Worm (Caenorhabditis elegans): ENCODE data around the gene R04B5.11.

Gene R04B5.11

ce11 chrV:10091152-10091551, at the start of gene R04B5.11:
R04B5.11 (minus strand) TSS chrV:10091252.
- TF ChIP-seq ztf-23 (GFP tag; IDR thresholded peaks at IDR 0.05) (no peak), T22C8.4 (GFP tag; IDR thresholded peaks at IDR 0.05) (no peak), ref-1 (GFP tag; conservative IDR thresholded peaks at IDR 0.05) (no peak), ztf-29 (GFP tag; IDR thresholded peaks at IDR 0.05) (no peak), flt-1 (GFP tag; IDR thresholded peaks at IDR 0.05) (no peak), klf-2 (GFP tag; conservative IDR thresholded peaks at IDR 0.05) (no peak), cog-1 (tag; optimal IDR thresholded peaks at IDR 0.05) (no peak), med-1 (GFP tag; optimal IDR thresholded peaks at IDR 0.05; ENCODE audit: insufficient read depth) (no peak), tab-1 (GFP tag; IDR thresholded peaks at IDR 0.05) (no peak)

ce11 chrV:10134077-10134693, 43.1 kb upstream of the R04B5.11 start, which contains the start of the genes C08B6.18, wdr-20 and C08B6.8:
C08B6.18 (minus strand) TSS chrV:10134127.
wdr-20 (minus strand) TSS chrV:10134158.
C08B6.8 (plus strand) TSS chrV:10134643.
- TF ChIP-seq tab-1 (GFP tag; IDR thresholded peaks at IDR 0.05) = no peak

- TF ChIP-seq cog-1 (tag; optimal IDR thresholded peaks at IDR 0.05) (no peak), ztf-29 (GFP tag; IDR thresholded peaks at IDR 0.05) (no peak)
Observed at ce11 chrV:10133277-10133676, 42.2 kb upstream of the R04B5.11 start.

- TF ChIP-seq ref-1 (GFP tag; conservative IDR thresholded peaks at IDR 0.05) = no peak
- TF ChIP-seq ztf-29 (GFP tag; IDR thresholded peaks at IDR 0.05) = no peak
- TF ChIP-seq ztf-23 (GFP tag; IDR thresholded peaks at IDR 0.05) = no peak
- no peak for TF ChIP-seq flt-1 (GFP tag; IDR thresholded peaks at IDR 0.05)
- TF ChIP-seq cog-1 (tag; optimal IDR thresholded peaks at IDR 0.05) = no peak
- no peak for TF ChIP-seq tab-1 (GFP tag; IDR thresholded peaks at IDR 0.05)
- no peak for TF ChIP-seq klf-2 (GFP tag; conservative IDR thresholded peaks at IDR 0.05)
- no peak for TF ChIP-seq med-1 (GFP tag; optimal IDR thresholded peaks at IDR 0.05; ENCODE audit: insufficient read depth)
- TF ChIP-seq T22C8.4 (GFP tag; IDR thresholded peaks at IDR 0.05) = no peak
Observed at ce11 chrV:10130195-10130594, 39.1 kb upstream of the R04B5.11 start, which contains the start of gene aos-1. aos-1 (minus strand) TSS chrV:10130295.

ce11 chrV:10124799-10125548, 33.9 kb upstream of the R04B5.11 start, which contains the start of gene C08B6.10:
C08B6.10 (plus strand) TSS chrV:10125498.
- TF ChIP-seq flt-1 (GFP tag; IDR thresholded peaks at IDR 0.05) = no peak
- TF ChIP-seq T22C8.4 (GFP tag; IDR thresholded peaks at IDR 0.05) = no peak
- no peak for TF ChIP-seq tab-1 (GFP tag; IDR thresholded peaks at IDR 0.05)
- no peak for TF ChIP-seq ref-1 (GFP tag; conservative IDR thresholded peaks at IDR 0.05)
- no peak for TF ChIP-seq ztf-29 (GFP tag; IDR thresholded peaks at IDR 0.05)
- TF ChIP-seq cog-1 (tag; optimal IDR thresholded peaks at IDR 0.05) = no peak
- no peak for TF ChIP-seq ztf-23 (GFP tag; IDR thresholded peaks at IDR 0.05)

- TF ChIP-seq ref-1 (GFP tag; conservative IDR thresholded peaks at IDR 0.05) (no peak), tab-1 (GFP tag; IDR thresholded peaks at IDR 0.05) (no peak), med-1 (GFP tag; optimal IDR thresholded peaks at IDR 0.05; ENCODE audit: insufficient read depth) (no peak), cog-1 (tag; optimal IDR thresholded peaks at IDR 0.05) (no peak), klf-2 (GFP tag; conservative IDR thresholded peaks at IDR 0.05) (no peak), ztf-29 (GFP tag; IDR thresholded peaks at IDR 0.05) (no peak)
Observed at ce11 chrV:10123324-10123723, 32.3 kb upstream of the R04B5.11 start, which contains the start of gene C08B6.6. C08B6.6 (plus strand) TSS chrV:10123624.

ce11 chrV:10122670-10123069, 31.6 kb upstream of the R04B5.11 start, which contains the start of gene srxa-19:
srxa-19 (minus strand) TSS chrV:10122770.
- TF ChIP-seq ztf-29 (GFP tag; IDR thresholded peaks at IDR 0.05) = no peak
- no peak for TF ChIP-seq med-1 (GFP tag; optimal IDR thresholded peaks at IDR 0.05; ENCODE audit: insufficient read depth)
- TF ChIP-seq cog-1 (tag; optimal IDR thresholded peaks at IDR 0.05) = no peak
- TF ChIP-seq flt-1 (GFP tag; IDR thresholded peaks at IDR 0.05) = no peak
- TF ChIP-seq ztf-23 (GFP tag; IDR thresholded peaks at IDR 0.05) = no peak
- TF ChIP-seq klf-2 (GFP tag; conservative IDR thresholded peaks at IDR 0.05) = no peak
- no peak for TF ChIP-seq ref-1 (GFP tag; conservative IDR thresholded peaks at IDR 0.05)
- no peak for TF ChIP-seq tab-1 (GFP tag; IDR thresholded peaks at IDR 0.05)
- no peak for TF ChIP-seq T22C8.4 (GFP tag; IDR thresholded peaks at IDR 0.05)

ce11 chrV:10120898-10121297, 29.8 kb upstream of the R04B5.11 start, which contains the start of gene srxa-18:
srxa-18 (minus strand) TSS chrV:10120997.
- no peak for TF ChIP-seq flt-1 (GFP tag; IDR thresholded peaks at IDR 0.05)
- no peak for TF ChIP-seq tab-1 (GFP tag; IDR thresholded peaks at IDR 0.05)
- TF ChIP-seq med-1 (GFP tag; optimal IDR thresholded peaks at IDR 0.05; ENCODE audit: insufficient read depth) = no peak

- TF ChIP-seq ztf-29 (GFP tag; IDR thresholded peaks at IDR 0.05) = no peak
- TF ChIP-seq cog-1 (tag; optimal IDR thresholded peaks at IDR 0.05) = no peak
- TF ChIP-seq klf-2 (GFP tag; conservative IDR thresholded peaks at IDR 0.05) = no peak
- no peak for TF ChIP-seq T22C8.4 (GFP tag; IDR thresholded peaks at IDR 0.05)
- TF ChIP-seq tab-1 (GFP tag; IDR thresholded peaks at IDR 0.05) = no peak
Observed at ce11 chrV:10117465-10117864, 26.4 kb upstream of the R04B5.11 start, which contains the start of gene C08B6.5. C08B6.5 (plus strand) TSS chrV:10117765.

- TF ChIP-seq flt-1 (GFP tag; IDR thresholded peaks at IDR 0.05) = no peak
- TF ChIP-seq ztf-23 (GFP tag; IDR thresholded peaks at IDR 0.05) = no peak
- no peak for TF ChIP-seq T22C8.4 (GFP tag; IDR thresholded peaks at IDR 0.05)
- no peak for TF ChIP-seq ztf-29 (GFP tag; IDR thresholded peaks at IDR 0.05)
Observed at ce11 chrV:10114329-10114728, 23.3 kb upstream of the R04B5.11 start, which contains the start of gene cht-5. cht-5 (plus strand) TSS chrV:10114629.
